Worm (Caenorhabditis elegans) whole organism, L1 larva: ENCODE data around the gene fli-1.

Experiments used
- ama-1 ChIP-seq: fragments of 150-350 bp; optimal IDR thresholded peaks from 2 replicates; lab custom pipeline; 2014
- ceh-88 ChIP-seq: fragments of 200-800 bp; sonication (Bioruptor generic); IDR thresholded peaks from 2 replicates; pipeline ENCODE4 v1.3.6; 2022; ENCODE audit warnings: missing genetic modification characterization, missing compliant biosample characterization
- ceh-90 ChIP-seq: sonication (generic microtip); optimal IDR thresholded peaks from 2 replicates; lab custom pipeline; 2016; ENCODE audit warnings: missing genetic modification characterization, missing compliant biosample characterization
- elt-3 ChIP-seq, 6 experiments: fragments of 150-350 bp in 1 of 6; sonication (generic microtip); optimal IDR thresholded peaks; 2 replicates each; lab custom pipeline; 2017 to 2018; ENCODE audit warnings: missing biosample characterization in 6 of 6, missing genetic modification characterization in 6 of 6, inconsistent platforms in 1 of 6
- lin-15B ChIP-seq: fragments of 150-350 bp; sonication (generic microtip); optimal IDR thresholded peaks from 3 replicates; lab custom pipeline; 2014; ENCODE audit warnings: missing biosample characterization, missing genetic modification characterization
- lin-35 ChIP-seq, 2 experiments: fragments of 150-350 bp; optimal IDR thresholded peaks; 2 replicates each; lab custom pipeline; 2014; ENCODE audit warnings: missing biosample characterization in 2 of 2, missing genetic modification characterization in 2 of 2, missing genetic modification reagents in 2 of 2
- lsy-2 ChIP-seq, 2 experiments: fragments of 150-350 bp; optimal IDR thresholded peaks; 2 replicates each; lab custom pipeline; 2014; ENCODE audit warnings: missing biosample characterization in 2 of 2, missing genetic modification characterization in 2 of 2
- mdl-1 ChIP-seq, 2 experiments: fragments of 150-350 bp; optimal IDR thresholded peaks; 2 replicates each; lab custom pipeline; 2014 to 2017; ENCODE audit warnings: missing biosample characterization in 2 of 2, missing genetic modification characterization in 2 of 2, inconsistent platforms in 1 of 2
- nhr-11 ChIP-seq: fragments of 150-350 bp; optimal IDR thresholded peaks from 2 replicates; lab custom pipeline; 2014; ENCODE audit warnings: missing biosample characterization, missing genetic modification characterization
- nhr-76 ChIP-seq: sonication (generic microtip); optimal IDR thresholded peaks from 2 replicates; lab custom pipeline; 2017; ENCODE audit warnings: missing biosample characterization, missing genetic modification characterization
- rnt-1 ChIP-seq: sonication (generic microtip); optimal IDR thresholded peaks from 2 replicates; lab custom pipeline; 2016; ENCODE audit warnings: mild to moderate bottlenecking, missing genetic modification characterization, moderate library complexity, missing compliant biosample characterization
- sptf-1 ChIP-seq: fragments of 150-350 bp; optimal IDR thresholded peaks from 2 replicates; lab custom pipeline; 2014; ENCODE audit warnings: missing biosample characterization, missing genetic modification characterization
- unc-130 ChIP-seq: fragments of 150-350 bp; optimal IDR thresholded peaks from 2 replicates; lab custom pipeline; 2017; ENCODE audit warnings: missing biosample characterization, missing genetic modification characterization, inconsistent platforms
- zag-1 ChIP-seq: fragments of 150-350 bp; optimal IDR thresholded peaks from 2 replicates; lab custom pipeline; 2014; ENCODE audit warnings: missing biosample characterization, missing genetic modification characterization

ce11 chrIII:8657676-8658366 lies 25.7 kb downstream of the fli-1 start:
- no peak for TF ChIP-seq lsy-2 (tag; optimal IDR thresholded peaks at IDR 0.05; lab: Kevin White, UChicago)
- no peak for TF ChIP-seq ama-1
- no peak for TF ChIP-seq mdl-1 (tag; optimal IDR thresholded peaks at IDR 0.05; lab: Kevin White, UChicago)
- no peak for TF ChIP-seq ceh-90 (tag; lab: Kevin White, UChicago)
- TF ChIP-seq sptf-1, result no peak
- TF ChIP-seq ceh-88 (GFP tag; lab: Robert Waterston, UW), result no peak
- TF ChIP-seq elt-3 (tag; optimal IDR thresholded peaks at IDR 0.05; lab: Kevin White, UChicago), result no peak
- TF ChIP-seq nhr-11, result no peak
- no peak for TF ChIP-seq rnt-1 (tag; lab: Kevin White, UChicago)
- TF ChIP-seq lin-35 (GFP tag; optimal IDR thresholded peaks at IDR 0.05; lab: Kevin White, UChicago), result no peak
- TF ChIP-seq nhr-76 (tag; lab: Kevin White, UChicago), result no peak
- TF ChIP-seq lin-15B (tag; lab: Kevin White, UChicago), result no peak
- TF ChIP-seq zag-1, result no peak
- no peak for TF ChIP-seq unc-130 (tag; lab: Kevin White, UChicago)
